Fruit fly (Drosophila melanogaster): ENCODE data around the gene hmw.
A peak's percentile ranks its signal among the peaks of the same experiment; 100 is the strongest.

Gene hmw

dm6 chr3R:18361694-18362093 lies at the start of gene hmw:
hmw (plus strand) TSS chr3R:18361994.
- TF ChIP-seq cyc (GFP tag; optimal IDR thresholded peaks at IDR 0.05) (no peak), Eip93F (GFP tag; optimal IDR thresholded peaks at IDR 0.05) (no peak), dac (GFP tag; optimal IDR thresholded peaks at IDR 0.05) (no peak), CG34406 (GFP tag; optimal IDR thresholded peaks at IDR 0.05) (no peak), svp (GFP tag) (no peak)

DNA sequence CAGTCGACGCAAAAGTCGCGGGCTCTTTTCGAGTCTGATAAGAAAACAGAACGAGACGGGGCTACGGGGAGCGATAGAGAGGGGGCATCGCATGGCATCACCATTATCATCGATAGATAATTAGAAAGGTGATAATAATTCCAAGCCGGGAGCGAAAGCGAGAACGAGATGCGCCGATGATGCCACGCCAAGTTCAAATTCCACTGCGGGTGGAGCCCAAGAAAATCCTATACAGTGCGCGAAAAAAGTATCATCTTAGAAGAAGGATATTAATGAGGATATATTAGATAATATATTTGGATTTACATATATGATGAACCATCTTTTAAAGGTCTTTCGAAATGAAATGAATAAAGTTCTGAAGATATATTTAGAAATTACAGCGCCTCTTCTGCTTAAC lies 49.0 kb upstream of the hmw start:
- TF ChIP-seq CG32006 (GFP tag; optimal IDR thresholded peaks at IDR 0.05), result peak; percentile 38
- no peak for TF ChIP-seq esn (GFP tag; optimal IDR thresholded peaks at IDR 0.05)
- TF ChIP-seq CG10669 (GFP tag; optimal IDR thresholded peaks at IDR 0.05), result peak; percentile 33
- peak; percentile 64 for TF ChIP-seq Eip78C (GFP tag)
- TF ChIP-seq svp (GFP tag), result peak; percentile 54
- TF ChIP-seq Sox102F (GFP tag; optimal IDR thresholded peaks at IDR 0.05), result no peak
- TF ChIP-seq ss (GFP tag; optimal IDR thresholded peaks at IDR 0.05), result peak in 1 of 2 experiments; percentile 44
- TF ChIP-seq CG6276 (GFP tag; optimal IDR thresholded peaks at IDR 0.05), result peak; percentile 28
- peak; percentile 44 for TF ChIP-seq CG6808 (GFP tag; optimal IDR thresholded peaks at IDR 0.05)
- TF ChIP-seq achi (GFP tag; optimal IDR thresholded peaks at IDR 0.05), result no peak
- TF ChIP-seq Met (GFP tag; optimal IDR thresholded peaks at IDR 0.05), result no peak
- TF ChIP-seq CG6163 (GFP tag; IDR thresholded peaks at IDR 0.05), result no peak

dm6 chr3R:18314320-18314719 lies 47.5 kb upstream of the hmw start, which contains the start of gene PKD:
PKD (minus strand) TSS chr3R:18314407.
- TF ChIP-seq Hr39 (GFP tag; optimal IDR thresholded peaks at IDR 0.05), result no peak
- no peak for TF ChIP-seq CG32006 (GFP tag; optimal IDR thresholded peaks at IDR 0.05)
- TF ChIP-seq Eip75B (GFP tag; optimal IDR thresholded peaks at IDR 0.05), result no peak
- TF ChIP-seq CG4318 (GFP tag; optimal IDR thresholded peaks at IDR 0.05), result no peak
- no peak for TF ChIP-seq net (GFP tag; optimal IDR thresholded peaks at IDR 0.05)
- TF ChIP-seq CG6163 (GFP tag; IDR thresholded peaks at IDR 0.05), result 0 out of 3 replicates have a peak, but pooled peaks have one; percentile 45
- no peak for TF ChIP-seq lz (GFP tag; optimal IDR thresholded peaks at IDR 0.05)
- no peak for TF ChIP-seq fd59A (GFP tag; optimal IDR thresholded peaks at IDR 0.05)
- peak; percentile 68; the same call in 2 of the 3 replicates for TF ChIP-seq eg (GFP tag; IDR thresholded peaks at IDR 0.05)
- TF ChIP-seq achi (GFP tag; optimal IDR thresholded peaks at IDR 0.05), result no peak
- no peak for TF ChIP-seq Hr4 (GFP tag; optimal IDR thresholded peaks at IDR 0.05)
- TF ChIP-seq CG9139 (GFP tag; optimal IDR thresholded peaks at IDR 0.05), result no peak
- no peak for TF ChIP-seq CG7368 (GFP tag; optimal IDR thresholded peaks at IDR 0.05)

dm6 chr3R:18314824-18315690 lies 46.7 kb upstream of the hmw start:
- TF ChIP-seq eg (GFP tag; IDR thresholded peaks at IDR 0.05), result peak; percentile 73
- no peak for TF ChIP-seq spab (GFP tag; optimal IDR thresholded peaks at IDR 0.05)
- TF ChIP-seq CG10669 (GFP tag; optimal IDR thresholded peaks at IDR 0.05), result no peak
- TF ChIP-seq net (GFP tag; optimal IDR thresholded peaks at IDR 0.05), result peak; percentile 15
- no peak for TF ChIP-seq CG6276 (GFP tag; optimal IDR thresholded peaks at IDR 0.05)
- TF ChIP-seq CG7368 (GFP tag; optimal IDR thresholded peaks at IDR 0.05), result no peak
- no peak for TF ChIP-seq fd85E (GFP tag; optimal IDR thresholded peaks at IDR 0.05)
- TF ChIP-seq CG11902 (GFP tag; optimal IDR thresholded peaks at IDR 0.05), result no peak
- TF ChIP-seq CG31627 (GFP tag; optimal IDR thresholded peaks at IDR 0.05), result no peak
- TF ChIP-seq vri (GFP tag; optimal IDR thresholded peaks at IDR 0.05), result no peak
- TF ChIP-seq CG3919 (GFP tag; optimal IDR thresholded peaks at IDR 0.05), result peak; percentile 6
- no peak for TF ChIP-seq CG11762 (GFP tag; optimal IDR thresholded peaks at IDR 0.05; ENCODE audit: insufficient read depth)
- peak; percentile 6 for TF ChIP-seq Lpt (GFP tag; optimal IDR thresholded peaks at IDR 0.05)
- no peak for TF ChIP-seq fkh (GFP tag; optimal IDR thresholded peaks at IDR 0.05)
- TF ChIP-seq CG11294 (GFP tag; IDR thresholded peaks at IDR 0.05), result 0 out of 2 replicates have a peak, but pooled peaks have one; percentile 28
- no peak for TF ChIP-seq cyc (GFP tag; optimal IDR thresholded peaks at IDR 0.05)
- TF ChIP-seq CG8319 (GFP tag; optimal IDR thresholded peaks at IDR 0.05), result no peak
- no peak for TF ChIP-seq CG1621 (tag; optimal IDR thresholded peaks at IDR 0.05)
- peak; percentile 43 for TF ChIP-seq CG15336 (GFP tag; IDR thresholded peaks at IDR 0.05)
- no peak for TF ChIP-seq ss (GFP tag; optimal IDR thresholded peaks at IDR 0.05)
- TF ChIP-seq CG8632 (GFP tag; optimal IDR thresholded peaks at IDR 0.05), result no peak
- TF ChIP-seq esn (GFP tag; optimal IDR thresholded peaks at IDR 0.05), result no peak
- TF ChIP-seq Eip93F (GFP tag; optimal IDR thresholded peaks at IDR 0.05), result no peak
- no peak for TF ChIP-seq dac (GFP tag; optimal IDR thresholded peaks at IDR 0.05)
- peak; percentile 24 for TF ChIP-seq Eip78C (GFP tag)
- TF ChIP-seq CG6792 (GFP tag; optimal IDR thresholded peaks at IDR 0.05), result no peak
- TF ChIP-seq topi (GFP tag; optimal IDR thresholded peaks at IDR 0.05), result no peak
- TF ChIP-seq OdsH (GFP tag; optimal IDR thresholded peaks at IDR 0.05), result no peak

Measured in whole organism, prepupa.